Worm (Caenorhabditis elegans) whole organism, L2 larva: ENCODE results near the gene R53.5.

ENCODE experiments used
- C34F6.9 ChIP-seq: fragments of 150-350 bp; optimal IDR thresholded peaks from 2 replicates; lab custom pipeline; 2014; ENCODE audit warnings: missing biosample characterization, missing genetic modification characterization
- F13H6.1 ChIP-seq: sonication (generic microtip); optimal IDR thresholded peaks from 2 replicates; lab custom pipeline; 2016; ENCODE audit warnings: missing genetic modification characterization, missing compliant biosample characterization
- aly-2 ChIP-seq: fragments of 150-350 bp; optimal IDR thresholded peaks from 2 replicates; lab custom pipeline; 2014; ENCODE audit warnings: missing biosample characterization, missing genetic modification characterization
- crh-2 ChIP-seq: sonication (generic microtip); optimal IDR thresholded peaks from 2 replicates; lab custom pipeline; 2017; ENCODE audit warnings: missing biosample characterization, missing genetic modification characterization
- gmeb-1 ChIP-seq: fragments of 150-350 bp; optimal IDR thresholded peaks from 2 replicates; lab custom pipeline; 2014; ENCODE audit warnings: missing biosample characterization, missing genetic modification characterization
- nhr-129 ChIP-seq: fragments of 150-350 bp; optimal IDR thresholded peaks from 2 replicates; lab custom pipeline; 2014; ENCODE audit warnings: missing biosample characterization, missing genetic modification characterization
- snpc-4 ChIP-seq: fragments of 150-350 bp; optimal IDR thresholded peaks from 2 replicates; lab custom pipeline; 2014; ENCODE audit warnings: missing biosample characterization, missing genetic modification characterization
- zag-1 ChIP-seq: fragments of 150-350 bp; optimal IDR thresholded peaks from 2 replicates; lab custom pipeline; 2014; ENCODE audit warnings: missing biosample characterization, missing genetic modification characterization

The R53.5 gene

DNA sequence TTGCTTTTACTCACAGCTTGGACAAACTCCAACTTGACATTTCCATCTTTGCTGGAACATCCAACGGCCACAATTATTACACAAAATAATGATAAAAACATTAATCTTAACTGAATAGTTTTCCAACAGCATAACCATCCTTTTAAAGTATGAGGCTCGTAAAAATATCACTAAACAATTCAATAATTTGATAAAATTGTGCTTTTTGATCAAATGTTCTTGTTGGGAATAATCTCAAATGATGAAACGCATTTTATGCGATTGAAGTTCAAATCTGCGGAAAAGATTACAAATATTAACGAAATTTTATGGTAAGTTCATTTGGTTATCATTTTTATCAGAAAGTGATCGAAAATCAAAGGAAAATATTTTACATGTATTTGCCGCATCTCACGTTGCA, 49.8 kb downstream of the R53.5 start, which contains the start of gene pho-10:
Gene pho-10 (minus strand): TSS at position 101 of the 400 bp plus-strand sequence.
- TF ChIP-seq gmeb-1 (tag; lab: Kevin White, UChicago) (no peak), C34F6.9 (tag; lab: Kevin White, UChicago) (no peak), zag-1 (tag; lab: Kevin White, UChicago) (no peak), snpc-4 (no peak), F13H6.1 (tag; lab: Kevin White, UChicago) (no peak), crh-2 (tag; lab: Kevin White, UChicago) (no peak), nhr-129 (tag; lab: Kevin White, UChicago) (no peak), aly-2 (tag; lab: Kevin White, UChicago) (no peak)
